Fruit fly (Drosophila melanogaster): ENCODE data around the gene alpha-Man-IIa.
A peak's percentile ranks its signal among the peaks of the same experiment; 100 is the strongest.

Gene alpha-Man-IIa

DNA sequence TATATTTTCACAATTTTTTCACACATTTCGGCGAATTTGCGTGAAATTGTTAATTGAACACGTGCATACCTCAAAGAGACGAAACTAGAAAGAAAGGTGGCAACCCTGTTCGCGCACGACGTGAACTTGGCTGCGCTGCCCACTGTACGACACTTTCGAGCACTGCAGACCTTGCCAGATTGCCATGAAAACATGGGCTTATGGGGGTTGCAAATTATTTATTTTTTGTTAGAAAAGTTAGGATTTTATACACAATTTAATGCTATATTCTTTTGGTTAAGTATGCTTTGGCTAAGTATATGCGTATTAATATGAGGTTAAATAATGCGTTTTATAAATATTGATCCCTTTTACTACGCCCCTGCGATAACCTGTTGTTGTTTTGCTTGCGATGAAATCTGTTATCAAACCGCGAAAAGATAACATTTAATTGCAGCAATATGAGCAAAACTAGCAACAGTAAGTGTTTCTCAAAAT is 11.2 kb upstream of the alpha-Man-IIa start, which contains the start of the genes RpL34b and CG8132 (continued):
- TF ChIP-seq her (GFP tag; optimal IDR thresholded peaks at IDR 0.05), result peak; percentile 94
- no peak for TF ChIP-seq Lpt (GFP tag; optimal IDR thresholded peaks at IDR 0.05)
- peak; percentile 90 for TF ChIP-seq nom (GFP tag; optimal IDR thresholded peaks at IDR 0.05)
- TF ChIP-seq dm (GFP tag; optimal IDR thresholded peaks at IDR 0.05), result peak; percentile 100
- TF ChIP-seq CG6683 (GFP tag; optimal IDR thresholded peaks at IDR 0.05), result peak; percentile 90
- TF ChIP-seq Sry-β (GFP tag; optimal IDR thresholded peaks at IDR 0.05), result peak; percentile 57
- peak; percentile 91 for TF ChIP-seq CG17385 (GFP tag; optimal IDR thresholded peaks at IDR 0.05)
- peak; percentile 90 for TF ChIP-seq gce (GFP tag; IDR thresholded peaks at IDR 0.05)
- peak; percentile 50 for TF ChIP-seq CTCF (GFP tag; optimal IDR thresholded peaks at IDR 0.05)
- peak; percentile 93 for TF ChIP-seq CG1792 (GFP tag; optimal IDR thresholded peaks at IDR 0.05)
- TF ChIP-seq sima (GFP tag; optimal IDR thresholded peaks at IDR 0.05), result peak; percentile 75
- peak; percentile 91 for TF ChIP-seq dmrt99B (tag; optimal IDR thresholded peaks at IDR 0.05)
- peak; percentile 94 to 97 for TF ChIP-seq Pdp1 (GFP tag; optimal IDR thresholded peaks at IDR 0.05)
- TF ChIP-seq TFAM (GFP tag; optimal IDR thresholded peaks at IDR 0.05), result peak; percentile 17
- TF ChIP-seq tup (GFP tag; optimal IDR thresholded peaks at IDR 0.05), result peak; percentile 92
- peak; percentile 61 for TF ChIP-seq knrl (GFP tag; IDR thresholded peaks at IDR 0.05; ENCODE audit: partially characterized antibody)
- peak; percentile 89 for TF ChIP-seq CG4730 (GFP tag; IDR thresholded peaks at IDR 0.05)
- peak; percentile 99 for TF ChIP-seq Rfx (GFP tag; IDR thresholded peaks at IDR 0.05)
- no peak for TF ChIP-seq nau (GFP tag; optimal IDR thresholded peaks at IDR 0.05)
- peak; percentile 90 for TF ChIP-seq sqz (GFP tag; optimal IDR thresholded peaks at IDR 0.05)
- TF ChIP-seq B-H1 (GFP tag; IDR thresholded peaks at IDR 0.05), result peak; percentile 89
- TF ChIP-seq prd (optimal IDR thresholded peaks at IDR 0.05), result no peak
- peak; percentile 97 for TF ChIP-seq prd (GFP tag; IDR thresholded peaks at IDR 0.05)
- TF ChIP-seq fd102C (GFP tag; optimal IDR thresholded peaks at IDR 0.05), result peak; percentile 91
- peak; percentile 92 for TF ChIP-seq CG16863 (GFP tag; optimal IDR thresholded peaks at IDR 0.05)
- TF ChIP-seq stwl (tag; optimal IDR thresholded peaks at IDR 0.05), result peak; percentile 91
- TF ChIP-seq CG7963 (GFP tag; IDR thresholded peaks at IDR 0.05; ENCODE audit: partially characterized antibody), result no peak
- peak; percentile 83 for TF ChIP-seq pfk (GFP tag; optimal IDR thresholded peaks at IDR 0.05)
- TF ChIP-seq p53 (GFP tag; optimal IDR thresholded peaks at IDR 0.05), result peak; percentile 94
- peak; percentile 89 for TF ChIP-seq Taf1 (GFP tag; IDR thresholded peaks at IDR 0.05)
- TF ChIP-seq CG32532 (GFP tag; IDR thresholded peaks at IDR 0.05), result peak; percentile 98
- peak; percentile 69 for TF ChIP-seq amos (GFP tag; IDR thresholded peaks at IDR 0.05; ENCODE audit: partially characterized antibody)
- no peak for TF ChIP-seq sc (optimal IDR thresholded peaks at IDR 0.05)
- TF ChIP-seq sc (GFP tag; optimal IDR thresholded peaks at IDR 0.05), result peak; percentile 87
- TF ChIP-seq tap (tag; optimal IDR thresholded peaks at IDR 0.05), result peak; percentile 89
- peak; percentile 90 for TF ChIP-seq odd (GFP tag; optimal IDR thresholded peaks at IDR 0.05)
- peak; percentile 82 for TF ChIP-seq toy (GFP tag; IDR thresholded peaks at IDR 0.05)
- TF ChIP-seq grn (GFP tag; optimal IDR thresholded peaks at IDR 0.05), result peak; percentile 94
- peak; percentile 98 for TF ChIP-seq NC2β (GFP tag; optimal IDR thresholded peaks at IDR 0.05)
- peak; percentile 97 for TF ChIP-seq CG13424 (tag; optimal IDR thresholded peaks at IDR 0.05)
- TF ChIP-seq CG5953 (GFP tag; IDR thresholded peaks at IDR 0.05), result peak; percentile 66
- TF ChIP-seq Blimp-1 (GFP tag; optimal IDR thresholded peaks at IDR 0.05), result peak; percentile 91
- peak; percentile 86 for TF ChIP-seq Six4 (GFP tag; optimal IDR thresholded peaks at IDR 0.05)
- peak; percentile 80 for TF ChIP-seq wor (GFP tag; IDR thresholded peaks at IDR 0.05)
- no peak; the same call in 1 of the 2 replicates for TF ChIP-seq tna (GFP tag; IDR thresholded peaks at IDR 0.05; ENCODE audit: partially characterized antibody)
- peak; percentile 90 for TF ChIP-seq ewg (GFP tag; optimal IDR thresholded peaks at IDR 0.05)
- peak; percentile 97 for TF ChIP-seq jumu (GFP tag; optimal IDR thresholded peaks at IDR 0.05)
- peak; percentile 91 for TF ChIP-seq danr (GFP tag; IDR thresholded peaks at IDR 0.05)
- peak; percentile 97 for TF ChIP-seq Mad (GFP tag; optimal IDR thresholded peaks at IDR 0.05)
- peak; percentile 97 for TF ChIP-seq CG2712 (tag; optimal IDR thresholded peaks at IDR 0.05)
- TF ChIP-seq CG31441 (GFP tag; IDR thresholded peaks at IDR 0.05), result peak; percentile 94
